Worm (Caenorhabditis elegans) whole organism, midembryonic: Measurements from ENCODE around the gene B0244.6.

Source experiments
- T22C8.4 ChIP-seq: fragments of 200-800 bp; sonication (Bioruptor generic); IDR thresholded peaks from 2 replicates; pipeline ENCODE4 v1.3.6; 2022; ENCODE audit warnings: missing genetic modification characterization, missing compliant biosample characterization
- cog-1 ChIP-seq: sonication (generic microtip); optimal IDR thresholded peaks from 2 replicates; lab custom pipeline; 2016; ENCODE audit warnings: missing genetic modification characterization, missing compliant biosample characterization
- flt-1 ChIP-seq: fragments of 200-800 bp; sonication (Bioruptor generic); IDR thresholded peaks from 2 replicates; pipeline ENCODE4 v1.3.6; 2022; ENCODE audit warnings: missing genetic modification characterization, missing compliant biosample characterization
- klf-2 ChIP-seq: fragments of 200-800 bp; sonication (Bioruptor generic); conservative IDR thresholded peaks from 2 replicates; pipeline ENCODE4 v1.3.6; 2022; ENCODE audit warnings: missing genetic modification reagents, missing genetic modification characterization, missing compliant biosample characterization
- med-1 ChIP-seq: sonication (generic microtip); optimal IDR thresholded peaks from 2 replicates; lab custom pipeline; 2017; ENCODE audit warnings: missing genetic modification characterization, mild to moderate bottlenecking, missing compliant biosample characterization, antibody characterized with exemption, missing genetic modification reagents; ENCODE audit not compliant: insufficient read depth
- tab-1 ChIP-seq: fragments of 200-800 bp; sonication (Bioruptor generic); IDR thresholded peaks from 2 replicates; pipeline ENCODE4 v1.3.6; 2022; ENCODE audit warnings: missing genetic modification characterization, missing compliant biosample characterization
- ztf-29 ChIP-seq: fragments of 200-800 bp; sonication (Bioruptor generic); IDR thresholded peaks from 2 replicates; pipeline ENCODE4 v1.3.6; 2022; ENCODE audit warnings: missing genetic modification reagents, missing genetic modification characterization, missing compliant biosample characterization

DNA sequence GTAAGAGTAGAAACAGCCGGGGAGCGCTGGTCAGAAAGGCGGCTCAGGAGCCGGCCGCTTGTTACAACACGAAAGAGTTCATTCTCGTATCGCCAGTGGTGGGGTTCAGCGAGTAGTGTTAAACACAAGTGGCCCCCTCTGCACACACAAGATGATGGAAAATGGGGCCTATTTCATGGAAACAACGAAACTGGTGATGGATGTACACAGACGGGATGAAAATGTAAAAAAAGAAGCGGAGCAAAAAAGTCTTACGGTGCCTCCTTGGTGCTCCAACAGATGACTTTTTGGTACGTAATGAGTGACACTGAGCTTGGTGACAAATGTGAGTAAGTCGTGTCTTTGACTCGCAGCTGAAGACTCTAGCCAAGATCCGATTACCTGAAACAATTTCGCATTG lies 29.8 kb upstream of the B0244.6 start:
- TF ChIP-seq ztf-29 = no peak
- no peak for TF ChIP-seq T22C8.4 (GFP tag; lab: Robert Waterston, UW)
- no peak for TF ChIP-seq cog-1 (tag; lab: Kevin White, UChicago)
- no peak for TF ChIP-seq flt-1 (GFP tag; lab: Robert Waterston, UW)
- no peak for TF ChIP-seq klf-2 (GFP tag; lab: Robert Waterston, UW)
- no peak for TF ChIP-seq med-1
- no peak for TF ChIP-seq tab-1
